Fruit fly (Drosophila melanogaster) whole organism, prepupa: ENCODE measurements around the gene Tsp29Fb.

Experiments used
- CG4318 ChIP-seq: fragments of 200-800 bp; sonication (Bioruptor generic); optimal IDR thresholded peaks from 3 replicates; lab custom pipeline; 2017; ENCODE audit warnings: missing biosample characterization, mild to moderate bottlenecking, missing genetic modification characterization
- CG6792 ChIP-seq: fragments of 200-800 bp; sonication (Bioruptor generic); optimal IDR thresholded peaks from 3 replicates; lab custom pipeline; 2016; ENCODE audit warnings: missing biosample characterization, missing genetic modification characterization
- OdsH ChIP-seq: fragments of 200-800 bp; sonication (Bioruptor generic); optimal IDR thresholded peaks from 3 replicates; lab custom pipeline; 2016; ENCODE audit warnings: missing biosample characterization, missing genetic modification characterization
- Sox102F ChIP-seq: fragments of 200-800 bp; sonication (Bioruptor generic); optimal IDR thresholded peaks from 2 replicates; lab custom pipeline; 2016; ENCODE audit warnings: missing biosample characterization, mild to moderate bottlenecking, missing genetic modification characterization
- cyc ChIP-seq: fragments of 200-800 bp; sonication (Bioruptor generic); optimal IDR thresholded peaks from 3 replicates; lab custom pipeline; 2016; ENCODE audit warnings: missing biosample characterization, missing genetic modification characterization
- eg ChIP-seq: fragments of 200-800 bp; sonication (Bioruptor generic); IDR thresholded peaks from 3 replicates; pipeline ENCODE4 v1.3.6; 2022; ENCODE audit warnings: missing biosample characterization, missing genetic modification characterization
- net ChIP-seq: fragments of 200-800 bp; sonication (Bioruptor generic); optimal IDR thresholded peaks from 3 replicates; lab custom pipeline; 2016; ENCODE audit warnings: missing biosample characterization, missing genetic modification characterization
- svp ChIP-seq: fragments of 200-800 bp; sonication (Bioruptor generic); peaks from one replicate; lab custom pipeline; 2016; ENCODE audit warnings: missing biosample characterization, missing genetic modification characterization

DNA sequence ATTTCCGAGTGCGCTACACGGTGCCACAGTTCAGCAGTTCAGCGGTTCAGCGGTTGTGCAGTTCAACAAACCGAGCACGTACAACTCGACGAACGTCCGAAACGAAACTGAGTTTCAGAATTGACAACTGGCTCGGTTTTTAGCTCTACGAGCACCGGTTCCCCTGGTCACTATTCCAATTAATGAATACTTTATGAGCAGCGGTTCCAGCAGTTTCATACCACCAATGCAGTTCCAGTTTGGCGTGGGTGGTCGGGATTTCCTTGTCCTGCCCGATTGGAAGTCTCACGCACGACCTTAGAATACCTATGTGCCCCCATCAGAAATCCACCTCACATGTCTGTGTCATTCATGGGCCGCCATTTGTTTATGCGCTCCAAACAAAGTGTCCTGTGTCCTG, 38.1 kb downstream of the Tsp29Fb start, which contains the start of gene CG9541:
- no peak for TF ChIP-seq eg (GFP tag; lab: Robert Waterston, UW)
- TF ChIP-seq Sox102F (GFP tag; lab: Kevin White, UChicago): no peak
- TF ChIP-seq CG4318 (GFP tag; lab: Kevin White, UChicago): no peak
- no peak for TF ChIP-seq CG6792 (GFP tag; lab: Kevin White, UChicago)
- no peak for TF ChIP-seq net (GFP tag; lab: Kevin White, UChicago)
- no peak for TF ChIP-seq cyc (GFP tag; lab: Kevin White, UChicago)
- no peak for TF ChIP-seq OdsH
- no peak for TF ChIP-seq svp
